Fruit fly (Drosophila melanogaster): ENCODE measurements around the gene CG15418.
A peak's percentile ranks its signal among the peaks of the same experiment; 100 is the strongest.

CG15418 gene

DNA sequence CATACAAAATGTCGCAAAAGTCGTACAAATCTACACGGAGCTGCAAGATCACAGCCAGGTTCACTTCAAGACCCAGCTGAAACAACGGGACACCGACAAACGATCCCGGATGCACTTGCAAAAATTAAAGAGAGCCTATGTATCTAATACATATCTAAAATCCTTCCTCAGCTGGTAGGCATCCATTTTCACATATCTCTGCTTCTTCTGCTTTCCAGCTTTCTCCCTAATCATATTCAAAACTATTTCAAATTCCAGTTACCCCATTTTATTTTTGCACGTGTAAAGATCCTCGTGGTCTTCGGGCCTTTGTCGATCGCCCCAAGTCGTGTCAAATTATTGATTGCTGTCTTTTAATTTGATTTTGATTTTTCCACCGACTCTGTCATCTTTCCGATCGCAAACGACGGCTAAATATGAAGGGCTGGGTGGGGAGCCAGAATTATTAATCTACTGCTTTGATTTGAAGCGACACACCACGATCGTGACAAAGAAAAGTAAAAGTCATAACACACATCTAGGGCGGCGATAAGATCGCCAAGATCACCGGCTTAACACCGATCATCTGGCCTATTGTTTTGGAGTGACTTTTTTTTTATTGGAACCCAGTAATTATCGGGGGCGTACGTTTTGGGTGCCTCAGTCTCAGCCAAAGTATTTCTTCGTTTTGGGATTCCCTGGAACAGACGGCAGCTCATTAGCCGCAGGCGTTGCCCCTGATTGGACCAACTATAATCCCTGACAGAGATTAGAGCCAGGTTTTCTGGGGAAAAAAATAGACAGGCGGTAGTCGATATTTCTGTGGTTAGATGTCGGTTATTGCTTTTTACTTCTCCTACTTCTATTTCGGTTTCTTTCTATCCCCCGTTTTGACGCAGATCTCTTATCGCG, 37.9 kb downstream of the CG15418 start:
- no peak for TF ChIP-seq noc (tag; optimal IDR thresholded peaks at IDR 0.05)

DNA sequence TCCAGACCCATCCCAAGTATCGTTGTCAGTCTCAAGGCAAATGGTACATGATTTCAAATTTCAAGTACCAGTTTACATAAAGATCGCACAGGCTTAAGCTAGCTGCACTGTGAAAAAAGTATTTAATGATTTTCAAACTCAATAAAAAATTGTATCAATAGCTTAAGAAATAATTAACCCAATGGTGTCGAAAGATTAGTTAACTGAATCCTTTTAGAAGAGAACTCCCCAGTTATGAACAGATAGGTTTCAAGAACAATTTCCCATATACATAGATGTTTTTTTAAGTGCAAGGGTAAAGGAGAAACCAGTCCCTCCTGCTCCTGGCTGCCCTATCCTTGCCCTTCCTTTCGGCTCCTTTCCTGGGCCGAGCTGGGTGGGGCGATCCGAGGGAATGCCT, 38.8 kb downstream of the CG15418 start:
- no peak for TF ChIP-seq noc (tag; optimal IDR thresholded peaks at IDR 0.05)

DNA sequence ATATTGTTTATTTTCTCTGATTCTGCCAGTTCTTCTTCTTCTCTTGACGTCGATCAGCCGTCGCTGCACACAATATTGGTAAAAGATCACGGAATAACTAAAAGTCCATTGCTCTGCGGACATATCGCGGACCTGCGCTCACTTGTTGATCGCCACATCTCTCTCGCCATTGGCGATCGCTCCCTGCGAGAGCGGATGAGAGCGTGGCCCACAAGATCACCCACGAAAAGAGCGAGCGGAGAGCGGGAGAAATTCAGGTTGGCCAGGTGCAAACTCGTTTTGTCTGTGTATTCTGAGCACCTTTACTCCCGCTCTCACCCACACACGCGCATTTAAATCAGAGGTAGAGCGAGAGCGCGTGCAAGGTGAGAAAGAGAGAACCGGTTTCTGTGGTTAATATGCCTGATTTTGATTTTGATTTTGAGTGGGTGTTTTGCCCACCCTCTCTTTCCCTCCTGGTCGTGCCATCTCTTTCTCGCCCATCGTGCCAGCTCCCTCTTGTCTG, 40.8 kb downstream of the CG15418 start, which contains the start of gene sob:
Gene sob (minus strand): TSS at position 102 of the 505 bp plus-strand sequence.
- TF ChIP-seq noc (tag; optimal IDR thresholded peaks at IDR 0.05): no peak

DNA sequence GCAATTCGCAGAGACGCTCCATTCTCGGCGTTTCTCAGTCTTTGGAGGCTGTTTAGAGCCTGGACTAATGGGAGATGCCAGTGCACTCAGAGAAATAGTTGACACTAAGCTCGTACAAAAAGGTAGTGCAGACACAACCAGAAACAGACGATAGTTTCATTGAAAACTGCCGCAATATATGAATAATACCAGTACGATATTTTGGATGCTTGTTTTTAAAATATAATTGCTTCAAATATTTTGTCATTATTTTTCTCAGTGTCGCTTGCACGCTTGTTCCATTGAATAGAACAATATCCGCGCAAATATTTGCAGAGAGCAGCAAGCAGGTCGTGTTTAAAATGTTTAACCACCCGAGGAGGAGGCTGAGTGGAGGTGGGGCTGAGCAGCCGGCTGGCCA, 45.0 kb downstream of the CG15418 start:
- TF ChIP-seq noc (tag; optimal IDR thresholded peaks at IDR 0.05): no peak

DNA sequence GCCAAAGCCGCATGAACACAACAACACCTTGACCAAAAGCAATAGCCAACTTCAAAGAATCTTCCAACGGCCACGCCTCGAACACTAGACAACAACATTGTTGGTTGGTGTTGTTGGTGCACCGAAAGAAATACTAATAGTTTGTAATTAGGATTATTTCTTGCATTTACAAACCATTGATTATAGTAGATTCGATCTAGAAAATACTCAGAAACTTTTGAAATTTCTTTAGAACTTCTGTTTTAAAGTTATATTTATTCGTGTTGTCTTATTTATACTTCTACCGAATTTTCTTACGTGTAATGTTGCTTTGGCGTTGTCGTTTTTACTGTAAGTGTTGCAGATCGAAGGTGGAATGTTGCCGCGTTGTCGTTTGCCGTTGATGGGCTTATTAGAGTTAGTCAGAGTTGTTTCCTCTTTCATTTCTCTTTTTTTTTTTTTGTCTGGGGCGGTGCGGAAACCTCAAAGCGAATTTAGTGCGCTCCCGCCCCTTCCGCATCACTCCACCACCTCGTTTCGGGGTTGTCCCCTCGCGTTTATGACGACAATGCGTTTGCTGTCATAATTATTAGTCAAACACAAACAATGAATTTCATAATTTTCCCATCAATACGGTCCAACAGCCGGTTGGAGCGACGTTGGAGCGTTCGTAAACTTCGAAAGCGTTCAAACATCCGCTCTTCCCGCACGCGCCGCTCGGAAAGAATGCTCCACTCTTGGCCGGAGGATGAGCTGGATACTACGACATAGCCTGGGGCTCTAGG, 45.6 kb downstream of the CG15418 start, which contains the start of gene CG43815:
Gene CG43815 (plus strand): TSS at position 532 of the 764 bp plus-strand sequence.
- TF ChIP-seq noc (tag; optimal IDR thresholded peaks at IDR 0.05): no peak

DNA sequence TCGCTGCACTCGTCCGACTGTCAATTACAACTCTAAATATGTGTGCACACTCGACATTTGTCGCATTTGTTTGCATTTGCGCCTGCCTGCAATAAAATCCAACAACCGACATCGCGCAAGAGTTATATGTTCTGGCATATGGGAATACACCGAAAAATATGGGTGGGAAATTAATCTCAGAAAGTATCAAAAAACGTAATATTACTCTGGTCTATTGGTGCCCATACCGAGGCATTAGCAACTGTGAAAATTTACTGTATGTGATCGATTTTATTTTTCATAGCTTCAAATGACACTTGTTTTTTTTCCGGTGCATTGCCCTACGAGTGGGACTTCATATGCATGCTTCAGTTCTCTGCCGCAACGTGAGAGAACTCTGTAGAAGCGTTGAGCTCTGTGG, 47.6 kb downstream of the CG15418 start:
- no peak for TF ChIP-seq noc (tag; optimal IDR thresholded peaks at IDR 0.05)

DNA sequence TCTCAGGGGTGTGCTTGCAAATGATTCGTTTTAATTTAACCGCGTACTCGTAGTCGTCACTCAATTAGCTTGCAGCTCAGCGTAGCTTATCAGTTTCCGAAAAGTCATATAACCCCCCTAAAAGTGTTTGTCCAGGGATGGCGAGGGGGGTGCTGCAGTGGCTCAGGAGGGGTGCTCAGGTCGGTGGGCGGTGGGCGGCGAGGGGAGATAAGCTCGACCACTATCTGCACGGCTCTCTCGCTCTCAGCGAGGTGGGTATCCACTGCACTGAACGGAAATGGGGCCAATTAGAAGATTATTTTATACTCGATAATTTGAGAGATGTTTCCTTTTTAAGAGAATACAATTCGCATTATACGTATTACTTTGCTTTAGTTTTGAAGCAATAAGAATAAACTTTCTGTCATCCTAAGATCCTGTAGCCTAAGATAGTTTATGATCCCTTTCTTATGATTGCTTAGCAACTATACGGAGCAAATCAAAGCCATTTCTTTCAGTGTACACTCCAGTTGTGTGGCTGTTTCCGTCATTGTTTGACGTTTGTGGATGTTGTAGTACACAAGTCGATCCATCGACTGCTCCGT, 48.2 kb downstream of the CG15418 start:
- peak; percentile 26 for TF ChIP-seq noc (tag; optimal IDR thresholded peaks at IDR 0.05)

DNA sequence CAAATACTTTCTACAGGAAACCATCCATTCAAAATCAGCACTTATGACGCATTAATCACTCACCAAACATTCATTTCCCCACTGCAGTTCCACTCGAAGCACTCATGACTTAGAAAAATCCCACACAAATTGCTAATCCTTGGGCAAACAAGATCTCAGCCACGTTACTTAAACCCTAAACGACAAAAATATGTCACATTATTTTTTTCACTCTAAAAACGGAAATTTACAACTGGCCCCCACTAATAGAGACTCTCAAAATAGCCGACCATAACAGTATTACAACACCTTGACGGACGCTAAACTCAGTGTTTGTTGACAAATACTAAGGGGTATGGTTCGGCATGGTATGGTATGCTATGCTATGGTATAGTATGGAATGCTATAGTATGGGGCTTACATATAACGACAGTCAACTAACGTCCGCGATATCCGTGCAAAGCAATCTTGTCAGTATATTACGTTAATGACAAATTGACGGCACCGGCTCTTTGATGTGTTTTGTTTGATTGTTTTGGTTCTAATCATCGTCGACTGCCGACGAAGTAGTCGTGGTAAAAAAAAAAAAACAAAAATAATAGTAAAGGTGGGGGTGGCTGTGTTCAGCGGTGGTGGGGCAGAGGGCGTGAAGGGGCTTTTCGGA, 48.9 kb downstream of the CG15418 start:
- no peak for TF ChIP-seq noc (tag; optimal IDR thresholded peaks at IDR 0.05)

DNA sequence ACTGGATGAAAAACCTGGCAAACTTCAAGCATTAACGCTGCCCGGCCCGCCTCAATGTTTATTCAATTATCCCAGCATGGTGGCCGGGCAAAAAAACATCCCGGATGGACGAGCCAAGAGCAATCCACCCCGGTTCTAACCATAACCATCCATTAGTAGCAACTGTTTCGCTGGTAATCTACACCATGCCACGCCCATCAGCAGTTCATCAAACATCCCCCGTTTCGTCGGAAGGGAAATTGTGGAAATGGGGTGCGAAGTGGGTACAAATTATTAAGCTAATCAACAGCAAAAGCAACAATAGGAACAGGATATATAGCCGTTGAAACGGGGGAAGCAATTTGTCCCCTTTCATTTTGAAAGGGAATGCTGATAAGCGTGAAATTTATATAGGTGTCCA, 50.0 kb downstream of the CG15418 start:
- no peak for TF ChIP-seq noc (tag; optimal IDR thresholded peaks at IDR 0.05)

Data from whole organism, larva.